Worm (Caenorhabditis elegans) whole organism, dauer: Measurements from ENCODE around the gene F22F4.4.

Experiments used
- unc-62 ChIP-seq: sonication (generic microtip); optimal IDR thresholded peaks from 2 replicates; lab custom pipeline; 2017; ENCODE audit warnings: missing biosample characterization, missing genetic modification reagents, missing genetic modification characterization

F22F4.4 gene

ce11 chrX:6001432-6001831, at the start of gene F22F4.4:
Gene F22F4.4 (minus strand): TSS chrX:6001532.
- TF ChIP-seq unc-62 (GFP tag; lab: Kevin White, UChicago) = no peak

- TF ChIP-seq unc-62 (GFP tag; lab: Kevin White, UChicago) = no peak
Measured at ce11 chrX:6050849-6051248, 49.5 kb upstream of the F22F4.4 start.

- TF ChIP-seq unc-62 (GFP tag; lab: Kevin White, UChicago) = no peak
Measured at ce11 chrX:6050078-6050477, 48.7 kb upstream of the F22F4.4 start.

- TF ChIP-seq unc-62 (GFP tag; lab: Kevin White, UChicago) = no peak
Measured at ce11 chrX:6048508-6048907, 47.2 kb upstream of the F22F4.4 start, which contains the start of gene pak-1. Gene pak-1 (minus strand): TSS chrX:6048608.

DNA sequence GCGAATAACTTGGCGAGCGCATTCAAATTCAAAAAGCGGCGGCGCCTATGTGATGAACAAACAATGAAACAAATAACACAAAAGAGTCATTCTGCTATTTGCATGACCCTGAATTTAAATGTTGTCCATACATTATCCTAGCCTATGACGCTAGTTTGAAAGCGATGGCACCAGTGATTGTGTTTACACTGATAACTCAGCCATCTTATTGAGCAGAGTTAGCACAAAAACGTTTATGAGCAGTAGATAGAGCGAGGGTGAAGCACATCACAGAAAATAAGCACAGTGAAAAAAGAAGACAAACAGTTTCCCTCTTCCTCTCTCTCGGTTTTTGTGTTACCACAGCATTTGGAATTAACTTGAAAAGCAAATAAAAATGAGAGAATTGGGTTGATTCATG, 42.0 kb upstream of the F22F4.4 start:
- no peak for TF ChIP-seq unc-62 (GFP tag; lab: Kevin White, UChicago)

DNA sequence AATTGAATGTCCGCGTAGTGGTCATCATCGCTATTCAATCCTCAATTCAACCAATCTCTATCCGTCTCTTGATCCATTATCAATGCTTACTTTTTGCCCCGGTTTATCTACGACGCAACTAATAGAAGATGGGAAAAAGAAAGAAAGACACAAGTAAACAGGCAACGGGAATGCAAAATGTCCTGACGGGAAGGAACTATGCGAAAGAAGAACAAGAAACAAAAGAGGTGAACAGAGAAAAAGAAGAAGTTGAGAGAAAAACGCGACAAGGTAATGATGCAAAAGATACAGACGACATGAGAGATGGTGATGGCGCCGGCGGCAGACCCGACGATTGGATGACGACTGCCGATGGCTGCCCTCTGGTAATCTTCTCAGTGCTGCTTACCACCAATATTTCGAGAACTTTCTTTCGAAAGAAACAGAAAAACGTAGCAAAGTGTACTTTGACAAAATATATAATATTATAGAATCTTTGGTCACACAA, 40.7 kb upstream of the F22F4.4 start:
- no peak for TF ChIP-seq unc-62 (GFP tag; lab: Kevin White, UChicago)

- no peak for TF ChIP-seq unc-62 (GFP tag; lab: Kevin White, UChicago)
Measured at ce11 chrX:6041094-6041441, 39.7 kb upstream of the F22F4.4 start.

DNA sequence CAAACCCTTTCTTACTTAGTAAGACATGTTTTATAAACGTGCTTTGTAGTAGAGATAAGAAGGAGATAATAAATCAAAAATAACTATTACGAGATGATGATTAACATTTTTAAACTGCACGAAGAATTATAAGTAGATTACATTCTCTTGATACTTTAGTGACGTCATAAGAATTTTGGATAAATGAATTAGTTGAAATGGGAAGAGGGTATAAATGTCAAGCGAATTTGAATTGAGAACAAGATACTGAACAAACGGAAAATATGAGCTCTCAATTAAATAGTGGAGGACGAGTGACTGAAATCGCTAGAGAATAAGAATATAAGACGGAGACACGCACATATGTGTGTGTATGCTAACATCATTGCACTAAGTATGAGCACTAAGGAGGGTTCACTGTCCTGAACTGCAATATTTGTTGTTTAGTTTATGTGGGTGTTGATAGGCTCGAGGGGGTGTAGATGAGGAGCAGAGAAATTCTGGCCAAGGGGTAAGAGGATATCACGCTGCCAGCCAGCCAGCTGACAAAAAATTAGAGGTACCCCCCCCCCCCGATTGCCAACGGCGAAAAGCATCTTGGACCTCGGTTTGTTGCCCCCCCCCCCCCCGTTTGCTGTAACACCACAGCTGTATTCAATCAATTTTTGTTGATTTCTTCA, 39.2 kb upstream of the F22F4.4 start:
- TF ChIP-seq unc-62 (GFP tag; lab: Kevin White, UChicago) = no peak

DNA sequence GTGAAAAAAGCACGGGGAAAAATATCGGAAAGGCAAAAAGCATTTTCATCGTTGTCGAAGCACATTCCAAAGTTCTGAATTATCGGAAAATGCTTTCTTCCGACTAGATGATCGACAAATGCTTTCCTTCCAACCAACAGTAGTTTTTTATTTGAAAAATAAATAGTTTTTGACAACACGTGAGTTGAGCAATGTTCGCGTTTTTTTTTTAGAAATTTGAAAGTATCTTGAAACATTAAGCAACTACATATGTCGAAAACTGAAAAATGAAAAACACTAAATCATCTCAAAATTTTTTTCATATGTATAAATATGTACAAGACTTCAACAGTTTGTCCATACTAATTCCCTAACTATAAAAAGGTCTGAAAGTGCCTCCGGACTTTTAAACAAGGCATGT, 38.2 kb upstream of the F22F4.4 start, which contains the start of gene hsp-25:
hsp-25 (minus strand) TSS at position 101 of the 400 bp plus-strand sequence.
- TF ChIP-seq unc-62 (GFP tag; lab: Kevin White, UChicago) = no peak

DNA sequence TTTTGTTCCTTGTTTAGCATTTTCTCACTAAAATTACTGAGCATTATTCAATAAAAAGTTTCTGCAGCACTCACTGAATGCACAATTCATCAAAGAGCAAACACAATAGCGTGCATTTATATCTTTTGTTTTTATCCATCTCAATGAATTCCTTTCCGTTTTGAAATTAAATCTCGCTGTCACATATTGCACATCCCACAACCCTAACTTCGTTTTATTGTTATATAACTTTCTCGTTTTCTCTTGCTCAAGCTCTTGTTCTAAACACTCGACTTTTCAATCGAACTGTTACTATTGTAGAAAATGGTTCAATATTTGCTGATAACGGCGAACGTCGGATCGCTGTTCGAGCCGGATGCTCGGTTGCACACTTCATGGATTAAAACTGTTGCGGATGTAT, 29.8 kb upstream of the F22F4.4 start, which contains the start of gene ipp-5:
ipp-5 (plus strand) TSS at position 301 of the 400 bp plus-strand sequence.
- no peak for TF ChIP-seq unc-62 (GFP tag; lab: Kevin White, UChicago)

- no peak for TF ChIP-seq unc-62 (GFP tag; lab: Kevin White, UChicago)
Measured at ce11 chrX:6029075-6029474, 27.7 kb upstream of the F22F4.4 start.

- TF ChIP-seq unc-62 (GFP tag; lab: Kevin White, UChicago) = no peak
Measured at ce11 chrX:6026732-6027528, 25.6 kb upstream of the F22F4.4 start.

DNA sequence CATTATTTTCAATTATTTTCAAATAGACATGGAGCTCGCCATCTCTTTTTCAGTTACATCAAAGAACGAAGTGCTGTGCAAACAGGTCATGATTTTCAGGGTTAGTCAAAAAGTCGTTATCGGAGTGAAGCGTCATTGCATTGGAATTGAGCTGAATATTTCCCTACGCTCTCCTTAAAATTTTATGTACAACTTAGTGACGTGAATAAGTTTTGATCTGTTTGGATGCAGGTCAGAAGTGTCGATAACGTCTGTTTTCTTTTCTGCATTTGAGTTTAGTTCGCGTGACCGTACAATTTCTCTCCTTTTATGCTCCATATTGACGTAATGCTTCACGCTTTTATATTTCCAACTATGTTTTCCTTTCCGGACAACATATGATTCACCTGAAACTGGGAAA, 23.6 kb upstream of the F22F4.4 start:
- no peak for TF ChIP-seq unc-62 (GFP tag; lab: Kevin White, UChicago)

ce11 chrX:6022469-6022868, 21.1 kb upstream of the F22F4.4 start, which contains the start of gene lelo-3:
Gene lelo-3 (minus strand): TSS chrX:6022569.
- TF ChIP-seq unc-62 (GFP tag; lab: Kevin White, UChicago) = no peak

- TF ChIP-seq unc-62 (GFP tag; lab: Kevin White, UChicago) = no peak
Measured at ce11 chrX:6020782-6021181, 19.4 kb upstream of the F22F4.4 start.

DNA sequence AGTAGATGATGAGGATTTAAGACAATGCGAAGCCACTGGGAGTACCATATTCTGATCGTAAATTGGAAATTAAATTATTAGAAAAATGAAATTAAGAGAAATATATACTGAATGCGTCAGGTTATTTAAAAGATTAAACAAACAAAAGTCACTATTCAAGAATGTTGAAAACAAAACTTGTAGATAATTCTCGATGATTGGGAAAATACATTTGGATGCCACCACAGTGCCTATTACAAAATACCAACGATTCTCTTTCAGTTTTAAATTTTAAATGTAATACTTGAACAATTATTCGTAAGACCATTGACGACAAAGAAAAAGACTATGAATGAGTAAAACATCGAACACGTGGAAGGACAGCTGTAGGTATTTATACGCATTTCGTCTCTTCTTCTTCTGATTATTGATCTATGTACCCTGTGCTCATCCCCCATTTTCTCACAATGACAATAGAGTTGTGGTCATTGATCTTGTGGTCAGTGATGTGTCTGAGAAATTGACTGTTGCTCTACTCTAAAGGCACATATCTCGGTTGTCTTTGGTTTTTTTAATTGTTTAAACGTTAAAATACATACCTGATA, 18.6 kb upstream of the F22F4.4 start, which contains the start of gene C09B8.4:
C09B8.4 (minus strand) TSS at position 51 of the 584 bp plus-strand sequence.
- TF ChIP-seq unc-62 (GFP tag; lab: Kevin White, UChicago) = no peak
